Fruit fly (Drosophila melanogaster): ENCODE data around the gene TfIIB.

TfIIB gene

DNA sequence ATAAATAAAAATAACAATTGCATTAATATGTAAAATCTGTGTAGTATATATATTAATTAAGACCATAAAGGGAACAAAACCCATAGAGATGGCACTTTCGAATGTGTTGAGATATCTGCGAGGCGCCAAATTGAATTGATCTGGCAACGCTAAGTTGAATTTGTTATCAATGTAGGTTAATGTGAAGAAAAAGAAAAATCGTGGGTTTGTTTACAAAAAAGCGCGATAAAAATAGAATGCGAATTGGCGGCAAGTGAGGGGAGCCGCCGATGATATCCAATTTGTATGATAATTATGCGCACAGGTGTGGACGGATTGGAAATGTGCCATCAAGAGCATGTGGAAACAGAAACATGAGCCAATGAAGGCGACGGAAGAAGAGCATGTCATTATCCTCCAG lies 48.7 kb downstream of the TfIIB start (continued):
- TF ChIP-seq CG1647 (GFP tag; optimal IDR thresholded peaks at IDR 0.05): no peak
- TF ChIP-seq hkb (optimal IDR thresholded peaks at IDR 0.05): no peak
- no peak for TF ChIP-seq hkb (GFP tag; IDR thresholded peaks at IDR 0.05)
- no peak for TF ChIP-seq sisA (GFP tag; IDR thresholded peaks at IDR 0.05)
- TF ChIP-seq crp (GFP tag; optimal IDR thresholded peaks at IDR 0.05): no peak
- TF ChIP-seq sens (GFP tag): no peak
- no peak for TF ChIP-seq gce (GFP tag; IDR thresholded peaks at IDR 0.05)
- no peak for TF ChIP-seq inv (GFP tag; IDR thresholded peaks at IDR 0.05; ENCODE audit: partially characterized antibody)
- no peak for TF ChIP-seq Hmx (GFP tag; optimal IDR thresholded peaks at IDR 0.05)
- TF ChIP-seq Awh (GFP tag; IDR thresholded peaks at IDR 0.05): no peak
- TF ChIP-seq CG7963 (GFP tag; IDR thresholded peaks at IDR 0.05; ENCODE audit: partially characterized antibody): no peak
- no peak for TF ChIP-seq Hmr (GFP tag; optimal IDR thresholded peaks at IDR 0.05)
- no peak for TF ChIP-seq her (GFP tag; optimal IDR thresholded peaks at IDR 0.05)
- TF ChIP-seq HLH4C (GFP tag; IDR thresholded peaks at IDR 0.05; ENCODE audit: partially characterized antibody): peak; percentile 21; the same call in 1 of the 3 replicates
- no peak for TF ChIP-seq ATbp (GFP tag; optimal IDR thresholded peaks at IDR 0.05)
- peak; percentile 45; the same call in 1 of the 2 replicates for TF ChIP-seq unc-4 (GFP tag; IDR thresholded peaks at IDR 0.05; ENCODE audit: partially characterized antibody)
- TF ChIP-seq Nf-YB (GFP tag; optimal IDR thresholded peaks at IDR 0.05): no peak
- no peak for TF ChIP-seq Deaf1 (tag; optimal IDR thresholded peaks at IDR 0.05)
- TF ChIP-seq GATAe (GFP tag; conservative IDR thresholded peaks at IDR 0.05): peak; percentile 66
- peak; percentile 6; the same call in 1 of the 3 replicates for TF ChIP-seq knrl (GFP tag; IDR thresholded peaks at IDR 0.05; ENCODE audit: partially characterized antibody)
- TF ChIP-seq CG2116 (GFP tag; optimal IDR thresholded peaks at IDR 0.05): peak; percentile 39
- TF ChIP-seq tap (tag; optimal IDR thresholded peaks at IDR 0.05): no peak
- TF ChIP-seq ato (GFP tag; IDR thresholded peaks at IDR 0.05; ENCODE audit: partially characterized antibody): 0 out of 2 replicates have a peak, but pooled peaks have one; percentile 14
- no peak for TF ChIP-seq CG3995 (GFP tag; optimal IDR thresholded peaks at IDR 0.05)
- TF ChIP-seq CG17359 (tag; optimal IDR thresholded peaks at IDR 0.05): peak; percentile 19
- TF ChIP-seq Blimp-1 (GFP tag; optimal IDR thresholded peaks at IDR 0.05): no peak
- no peak for TF ChIP-seq B-H2 (GFP tag; optimal IDR thresholded peaks at IDR 0.05)
- TF ChIP-seq CG2120 (GFP tag; optimal IDR thresholded peaks at IDR 0.05): no peak
- TF ChIP-seq nerfin-1 (tag; optimal IDR thresholded peaks at IDR 0.05): no peak
- no peak for TF ChIP-seq CG6689 (GFP tag; IDR thresholded peaks at IDR 0.05)
- TF ChIP-seq Hr51 (GFP tag; optimal IDR thresholded peaks at IDR 0.05): no peak
- TF ChIP-seq Jarid2 (GFP tag; optimal IDR thresholded peaks at IDR 0.05): no peak
- no peak for TF ChIP-seq stc (GFP tag; IDR thresholded peaks at IDR 0.05)
- TF ChIP-seq Xbp1 (GFP tag; optimal IDR thresholded peaks at IDR 0.05): no peak
- TF ChIP-seq CG18599 (GFP tag; optimal IDR thresholded peaks at IDR 0.05): no peak
- no peak for TF ChIP-seq CG4854 (GFP tag; optimal IDR thresholded peaks at IDR 0.05)
- TF ChIP-seq CG11093 (GFP tag; IDR thresholded peaks at IDR 0.05): no peak
- TF ChIP-seq ap (GFP tag; IDR thresholded peaks at IDR 0.05): no peak
- TF ChIP-seq CG3407 (GFP tag; optimal IDR thresholded peaks at IDR 0.05): no peak
- TF ChIP-seq vfl (GFP tag; optimal IDR thresholded peaks at IDR 0.05): no peak
- TF ChIP-seq H15 (GFP tag; IDR thresholded peaks at IDR 0.05): no peak
- no peak for TF ChIP-seq ttk (GFP tag; IDR thresholded peaks at IDR 0.05)
- no peak for TF ChIP-seq CG10274 (GFP tag; optimal IDR thresholded peaks at IDR 0.05)
- TF ChIP-seq Ada2b (GFP tag; IDR thresholded peaks at IDR 0.05): no peak
- no peak for TF ChIP-seq Elba2 (GFP tag; optimal IDR thresholded peaks at IDR 0.05)
- no peak for TF ChIP-seq CG7556 (GFP tag; optimal IDR thresholded peaks at IDR 0.05)
- peak; percentile 8 for TF ChIP-seq wek (GFP tag; optimal IDR thresholded peaks at IDR 0.05)
- no peak for TF ChIP-seq Side (GFP tag; optimal IDR thresholded peaks at IDR 0.05)
- no peak for TF ChIP-seq cg (GFP tag; optimal IDR thresholded peaks at IDR 0.05)
- TF ChIP-seq Sin3A (optimal IDR thresholded peaks at IDR 0.05): no peak
- no peak for TF ChIP-seq maf-S (GFP tag; optimal IDR thresholded peaks at IDR 0.05)
